Fruit fly (Drosophila melanogaster) whole organism, pupa: Measurements from ENCODE around the gene CG11843.

Experiments
- CG10348 ChIP-seq: fragments of 200-800 bp; sonication (Bioruptor generic); IDR thresholded peaks from 2 replicates; pipeline ENCODE4 v1.3.6; 2022; ENCODE audit warnings: missing biosample characterization, missing genetic modification characterization
- CG12605 ChIP-seq: fragments of 200-800 bp; sonication (Bioruptor generic); IDR thresholded peaks from 2 replicates; pipeline ENCODE4 v1.3.6; 2022; ENCODE audit warnings: missing biosample characterization, missing genetic modification characterization
- CG13204 ChIP-seq: fragments of 200-800 bp; sonication (Bioruptor generic); optimal IDR thresholded peaks from 2 replicates; lab custom pipeline; 2018; ENCODE audit warnings: missing biosample characterization, mild to moderate bottlenecking, missing genetic modification characterization, moderate library complexity
- CG14655 ChIP-seq: fragments of 200-800 bp; sonication (Bioruptor generic); optimal IDR thresholded peaks from 3 replicates; lab custom pipeline; 2017; ENCODE audit warnings: mild to moderate bottlenecking, missing biosample characterization, missing genetic modification reagents, missing genetic modification characterization
- CG15710 ChIP-seq: fragments of 200-800 bp; sonication (Bioruptor generic); optimal IDR thresholded peaks from 2 replicates; lab custom pipeline; 2018; ENCODE audit warnings: missing biosample characterization, mild to moderate bottlenecking, missing genetic modification characterization, moderate library complexity
- CG17806 ChIP-seq: fragments of 200-800 bp; sonication (Bioruptor generic); optimal IDR thresholded peaks from 2 replicates; lab custom pipeline; 2018; ENCODE audit warnings: missing biosample characterization, mild to moderate bottlenecking, missing genetic modification characterization, moderate library complexity
- CG32121 ChIP-seq: fragments of 200-800 bp; sonication (Bioruptor generic); IDR thresholded peaks from 2 replicates; pipeline ENCODE4 v1.3.6; 2022; ENCODE audit warnings: missing biosample characterization, missing genetic modification characterization
- CG34367 ChIP-seq: fragments of 200-800 bp; sonication (Bioruptor generic); optimal IDR thresholded peaks from 2 replicates; lab custom pipeline; 2018; ENCODE audit warnings: missing biosample characterization, mild to moderate bottlenecking, missing genetic modification characterization
- CG4496 ChIP-seq: fragments of 200-800 bp; sonication (Bioruptor generic); IDR thresholded peaks from 3 replicates; pipeline ENCODE4 v1.3.6; 2022; ENCODE audit warnings: missing biosample characterization, missing genetic modification characterization
- CG8159 ChIP-seq: fragments of 200-800 bp; sonication (Bioruptor generic); optimal IDR thresholded peaks from 3 replicates; lab custom pipeline; 2018; ENCODE audit warnings: missing biosample characterization, mild to moderate bottlenecking, missing genetic modification characterization, moderate library complexity
- CG8301 ChIP-seq: fragments of 200-800 bp; sonication (Bioruptor generic); optimal IDR thresholded peaks from 2 replicates; lab custom pipeline; 2018; ENCODE audit warnings: missing biosample characterization, mild to moderate bottlenecking, missing genetic modification characterization
- CG9948 ChIP-seq: fragments of 200-800 bp; sonication (Bioruptor generic); optimal IDR thresholded peaks from 2 replicates; lab custom pipeline; 2018; ENCODE audit warnings: missing biosample characterization, mild to moderate bottlenecking, missing genetic modification characterization, moderate library complexity
- D1 ChIP-seq: fragments of 200-800 bp; sonication (Bioruptor generic); optimal IDR thresholded peaks from 2 replicates; lab custom pipeline; 2018; ENCODE audit warnings: missing biosample characterization, mild to moderate bottlenecking, missing genetic modification characterization, moderate library complexity
- EcR ChIP-seq: fragments of 200-800 bp; sonication (Bioruptor generic); optimal IDR thresholded peaks from 3 replicates; lab custom pipeline; 2019; ENCODE audit warnings: missing biosample characterization, missing genetic modification characterization, mild to moderate bottlenecking, moderate library complexity, missing genetic modification reagents
- Ets98B ChIP-seq: fragments of 200-800 bp; sonication (Bioruptor generic); IDR thresholded peaks from 2 replicates; pipeline ENCODE4 v1.3.6; 2022; ENCODE audit warnings: missing biosample characterization, missing genetic modification characterization
- Pif1A ChIP-seq: fragments of 200-800 bp; sonication (Bioruptor generic); optimal IDR thresholded peaks from 3 replicates; lab custom pipeline; 2016; ENCODE audit warnings: missing biosample characterization, missing genetic modification characterization
- Pif1B ChIP-seq: fragments of 200-800 bp; sonication (Bioruptor generic); optimal IDR thresholded peaks from 3 replicates; lab custom pipeline; 2016; ENCODE audit warnings: missing biosample characterization, missing genetic modification characterization
- Snoo ChIP-seq: fragments of 200-800 bp; sonication (Bioruptor generic); optimal IDR thresholded peaks from 3 replicates; lab custom pipeline; 2017; ENCODE audit warnings: missing biosample characterization, mild to moderate bottlenecking, missing genetic modification characterization, inconsistent platforms
- fd96Ca ChIP-seq: fragments of 200-800 bp; sonication (Bioruptor generic); IDR thresholded peaks from 3 replicates; pipeline ENCODE4 v1.3.6; 2022; ENCODE audit warnings: missing biosample characterization, missing genetic modification characterization
- gl ChIP-seq: fragments of 200-800 bp; sonication (Bioruptor generic); optimal IDR thresholded peaks from 2 replicates; lab custom pipeline; 2018; ENCODE audit warnings: missing biosample characterization, mild to moderate bottlenecking, missing genetic modification characterization
- rn ChIP-seq: fragments of 200-800 bp; sonication (Bioruptor generic); IDR thresholded peaks from 2 replicates; pipeline ENCODE4 v1.3.6; 2022; ENCODE audit warnings: missing biosample characterization, missing genetic modification characterization

The CG11843 gene

DNA sequence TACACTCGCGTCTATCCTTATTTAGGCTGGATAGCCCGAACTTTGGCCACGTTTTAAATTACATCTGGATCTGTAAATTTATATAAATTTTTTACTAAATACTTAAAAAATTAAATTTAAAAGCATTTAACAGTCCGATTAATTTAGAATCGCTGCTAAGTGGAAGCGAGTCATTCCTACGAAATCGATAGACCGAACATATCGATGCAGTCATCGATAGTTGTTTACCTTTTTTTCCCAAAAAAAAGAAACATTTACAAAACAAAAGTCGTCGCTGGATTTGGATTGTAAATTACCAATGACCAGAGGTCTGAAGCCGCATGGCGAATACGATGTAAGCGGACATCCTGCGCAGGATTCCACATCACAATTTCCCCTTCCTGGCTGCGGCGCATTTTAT lies 1.6 kb downstream of the CG11843 start, which contains the start of gene Sirt7:
Gene Sirt7 (plus strand): TSS at position 218 of the 400 bp plus-strand sequence.
- TF ChIP-seq CG32121 (GFP tag; lab: Robert Waterston, UW) (peak; percentile 85), EcR (GFP tag; lab: Kevin White, UChicago) (no peak), CG4496 (GFP tag; lab: Robert Waterston, UW) (peak; percentile 89), CG8159 (peak; percentile 77), Pif1A (no peak), fd96Ca (peak; percentile 89), CG13204 (GFP tag; lab: Kevin White, UChicago) (no peak), gl (tag; lab: Kevin White, UChicago) (peak; percentile 78), CG14655 (GFP tag; lab: Kevin White, UChicago) (peak; percentile 82), Ets98B (GFP tag; lab: Robert Waterston, UW) (peak; percentile 82), CG10348 (GFP tag; lab: Robert Waterston, UW) (no peak), CG12605 (GFP tag; lab: Robert Waterston, UW) (peak; percentile 87), CG15710 (tag; lab: Kevin White, UChicago) (peak; percentile 73), CG34367 (tag; lab: Kevin White, UChicago) (peak; percentile 83), D1 (tag; lab: Kevin White, UChicago) (no peak), CG8301 (tag; lab: Kevin White, UChicago) (no peak), CG9948 (tag; lab: Kevin White, UChicago) (peak; percentile 64), rn (GFP tag; lab: Robert Waterston, UW) (peak; percentile 56; the same call in 1 of the 2 replicates), Pif1B (GFP tag; lab: Kevin White, UChicago) (no peak), Snoo (tag; lab: Kevin White, UChicago) (peak; percentile 67), CG17806 (peak; percentile 66)

DNA sequence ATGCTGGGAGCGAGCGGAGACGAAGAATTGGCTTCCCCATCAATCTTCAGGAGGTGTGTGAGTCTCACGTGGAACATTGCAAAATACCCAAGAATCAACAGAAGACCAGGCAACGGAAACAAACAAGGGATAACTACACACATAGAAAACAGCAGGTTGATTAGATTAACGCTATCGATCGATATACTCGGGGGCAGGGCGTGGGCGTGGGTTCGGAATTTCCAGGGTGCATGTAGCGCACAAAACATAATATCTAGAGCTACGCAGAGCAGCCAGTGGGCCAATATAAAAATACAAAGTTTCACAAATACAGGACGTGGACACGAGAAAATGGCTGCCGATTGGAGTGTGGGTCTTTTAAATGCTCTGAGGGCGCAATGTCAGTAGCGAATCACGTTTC lies 5.2 kb downstream of the CG11843 start:
- TF ChIP-seq Ets98B (GFP tag; lab: Robert Waterston, UW) (no peak), Pif1A (no peak), CG8301 (tag; lab: Kevin White, UChicago) (no peak), CG12605 (GFP tag; lab: Robert Waterston, UW) (no peak), CG15710 (tag; lab: Kevin White, UChicago) (no peak), CG14655 (GFP tag; lab: Kevin White, UChicago) (no peak), EcR (GFP tag; lab: Kevin White, UChicago) (no peak)
- TF ChIP-seq, all 21 proteins: peak for 0

DNA sequence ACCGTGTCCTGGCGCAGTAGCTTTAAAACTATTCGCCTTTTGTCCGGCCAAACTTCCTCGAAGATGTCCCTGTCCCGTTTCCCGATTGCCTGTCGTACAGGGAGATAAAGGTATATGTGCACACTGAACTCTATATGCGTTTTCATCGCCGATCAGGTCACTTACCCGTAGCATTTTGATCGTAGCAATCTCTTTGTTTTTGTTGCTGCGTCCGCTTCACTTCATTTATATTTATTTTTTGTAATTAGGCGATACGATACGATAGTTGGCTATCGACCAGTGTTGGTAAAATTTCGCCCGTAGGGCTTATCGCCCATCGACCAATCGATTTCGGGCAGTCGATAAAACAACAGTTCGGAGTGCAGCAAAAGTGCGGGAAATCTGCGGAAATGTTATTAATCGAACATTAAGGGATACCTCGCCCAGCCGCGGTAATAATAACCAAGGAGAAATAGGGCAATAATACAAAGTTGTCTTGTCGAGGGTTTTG lies 8.6 kb downstream of the CG11843 start, which contains the start of the genes Cul5 and Bicra:
Gene Cul5 (minus strand): TSS at position 259 of the 490 bp plus-strand sequence.
Gene Bicra (plus strand): TSS at position 324 of the 490 bp plus-strand sequence.
- TF ChIP-seq CG13204 (GFP tag; lab: Kevin White, UChicago), result no peak
- TF ChIP-seq CG4496 (GFP tag; lab: Robert Waterston, UW), result no peak
- TF ChIP-seq CG12605 (GFP tag; lab: Robert Waterston, UW), result peak; percentile 51; the same call in 1 of the 2 replicates
- TF ChIP-seq EcR (GFP tag; lab: Kevin White, UChicago), result peak; percentile 94
- no peak for TF ChIP-seq Pif1B (GFP tag; lab: Kevin White, UChicago)

dm6 chr3R:29063207-29063920 lies 9.2 kb downstream of the CG11843 start:
- TF ChIP-seq Pif1B (GFP tag; lab: Kevin White, UChicago), result peak; percentile 62
- no peak for TF ChIP-seq fd96Ca
- TF ChIP-seq rn (GFP tag; lab: Robert Waterston, UW), result no peak
- TF ChIP-seq D1 (tag; lab: Kevin White, UChicago), result no peak
- TF ChIP-seq gl (tag; lab: Kevin White, UChicago), result no peak
- TF ChIP-seq CG10348 (GFP tag; lab: Robert Waterston, UW), result no peak
- TF ChIP-seq CG13204 (GFP tag; lab: Kevin White, UChicago), result no peak
- no peak for TF ChIP-seq CG32121 (GFP tag; lab: Robert Waterston, UW)
- peak; percentile 75 for TF ChIP-seq CG17806
- no peak for TF ChIP-seq CG4496 (GFP tag; lab: Robert Waterston, UW)
- TF ChIP-seq Snoo (tag; lab: Kevin White, UChicago), result peak; percentile 46
- no peak for TF ChIP-seq EcR (GFP tag; lab: Kevin White, UChicago)
- TF ChIP-seq Pif1A, result peak; percentile 59
- TF ChIP-seq CG34367 (tag; lab: Kevin White, UChicago), result peak; percentile 42
- no peak for TF ChIP-seq CG12605 (GFP tag; lab: Robert Waterston, UW)
- TF ChIP-seq CG9948 (tag; lab: Kevin White, UChicago), result peak; percentile 71
- TF ChIP-seq CG8301 (tag; lab: Kevin White, UChicago), result peak; percentile 56
- peak; percentile 80 for TF ChIP-seq CG15710 (tag; lab: Kevin White, UChicago)
- peak; percentile 82 for TF ChIP-seq CG8159
- no peak for TF ChIP-seq Ets98B (GFP tag; lab: Robert Waterston, UW)
- TF ChIP-seq CG14655 (GFP tag; lab: Kevin White, UChicago), result peak; percentile 75
- TF ChIP-seq, all 21 proteins: peak for 10

DNA sequence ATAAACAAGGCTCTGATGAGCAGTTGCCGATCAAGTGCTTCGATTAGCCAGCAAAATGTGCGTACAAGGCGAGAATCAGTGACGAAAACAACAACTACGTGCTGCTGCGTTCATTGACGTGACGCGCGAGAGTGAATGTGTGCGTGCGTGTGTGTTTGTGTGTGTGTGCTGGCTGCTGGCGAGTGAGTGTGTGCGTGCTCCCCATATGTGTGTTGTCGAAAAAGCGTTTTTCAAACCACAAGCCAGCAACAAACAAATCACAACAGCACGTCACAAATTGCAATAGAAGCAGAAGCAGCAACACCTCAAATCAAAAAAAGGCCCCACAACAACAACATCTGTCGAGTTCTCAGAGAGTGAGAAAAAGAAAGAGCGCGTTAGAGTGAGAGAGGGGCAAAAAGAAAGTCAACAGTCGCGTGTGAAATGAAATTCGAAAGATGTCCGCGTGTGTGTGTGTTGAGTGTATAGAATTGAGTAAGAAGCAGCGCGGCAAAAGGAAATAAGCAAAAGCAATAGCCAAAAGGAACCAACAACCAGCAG lies 9.8 kb downstream of the CG11843 start:
- TF ChIP-seq Pif1A, result no peak
- TF ChIP-seq EcR (GFP tag; lab: Kevin White, UChicago), result peak; percentile 96
- TF ChIP-seq CG17806, result no peak
